Fruit fly (Drosophila melanogaster) Kc167 (cell line): ENCODE results near the gene Bcs1.

Experiments
- Sin3A ChIP-seq: fragments of >200 bp; optimal IDR thresholded peaks from 2 replicates; lab custom pipeline; 2018; ENCODE audit warnings: missing external identifiers
- insv ChIP-seq: fragments of >200 bp; optimal IDR thresholded peaks from 3 replicates; lab custom pipeline; 2018; ENCODE audit warnings: missing external identifiers
- psq ChIP-seq: fragments of >200 bp; optimal IDR thresholded peaks from 2 replicates; lab custom pipeline; 2017; ENCODE audit warnings: missing external identifiers
- ttk ChIP-seq: sonication (Bioruptor generic); optimal IDR thresholded peaks from 2 replicates; lab custom pipeline; 2017; ENCODE audit warnings: missing external identifiers

- TF ChIP-seq ttk (lab: Kevin White, UChicago) (no peak), psq (lab: Kevin White, UChicago) (no peak), insv (lab: Kevin White, UChicago) (no peak), Sin3A (lab: Kevin White, UChicago) (no peak)
Measured at dm6 chr2L:10221387-10221705, 1.1 kb upstream of the Bcs1 start.
